Worm (Caenorhabditis elegans): ENCODE measurements around the gene C49C3.7.

DNA sequence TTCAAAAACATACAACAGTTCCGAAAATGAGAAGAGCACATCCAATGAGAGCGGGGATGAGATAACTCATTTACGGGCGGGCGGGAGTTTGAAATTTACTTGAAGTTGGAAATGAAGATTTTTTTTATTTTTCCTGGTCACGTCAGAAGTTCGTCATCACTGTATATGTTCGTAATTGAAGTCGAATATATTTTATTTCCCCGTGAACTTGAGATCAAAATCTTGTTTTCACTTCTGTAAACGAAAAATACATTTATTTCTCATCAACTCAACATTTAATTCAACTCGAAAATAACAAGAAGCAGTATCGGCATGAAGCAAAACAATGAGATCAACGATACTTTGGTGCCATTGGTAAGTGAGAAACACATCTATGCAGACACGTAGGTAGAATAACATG lies 16.0 kb upstream of the C49C3.7 start, which contains the start of gene C49C3.20:
- no peak for TF ChIP-seq unc-39 (tag; optimal IDR thresholded peaks at IDR 0.05)
- TF ChIP-seq pha-4 (GFP tag; IDR thresholded peaks at IDR 0.05), result no peak
- no peak for TF ChIP-seq pha-4 (tag; optimal IDR thresholded peaks at IDR 0.05)
- no peak for TF ChIP-seq Y105C5A.15 (GFP tag; IDR thresholded peaks at IDR 0.05)
- TF ChIP-seq lin-39 (tag; optimal IDR thresholded peaks at IDR 0.05), result no peak
- no peak for TF ChIP-seq ceh-82 (tag; optimal IDR thresholded peaks at IDR 0.05)
- no peak for TF ChIP-seq ztf-11 (tag; optimal IDR thresholded peaks at IDR 0.05)
- TF ChIP-seq unc-130 (GFP tag; optimal IDR thresholded peaks at IDR 0.05), result no peak
- TF ChIP-seq nhr-76 (tag; optimal IDR thresholded peaks at IDR 0.05), result no peak

Measured in whole organism, L4 larva.